Worm (Caenorhabditis elegans) whole organism, young adult: ENCODE measurements around the gene Y6E2A.4.
A peak's percentile ranks its signal among the peaks of the same experiment; 100 is the strongest.

Experiments
- B0261.1 ChIP-seq: sonication (generic microtip); optimal IDR thresholded peaks from 2 replicates; lab custom pipeline; 2016; ENCODE audit warnings: mild to moderate bottlenecking, missing genetic modification characterization, moderate library complexity, missing compliant biosample characterization
- C06A6.2 ChIP-seq: fragments of 200-800 bp; sonication (Bioruptor generic); conservative IDR thresholded peaks from 2 replicates; pipeline ENCODE4 v1.3.6; 2022; ENCODE audit warnings: missing genetic modification characterization, missing compliant biosample characterization
- C17E4.6 ChIP-seq: fragments of 200-800 bp; sonication (Bioruptor generic); IDR thresholded peaks from 2 replicates; pipeline ENCODE4 v1.3.6; 2022; ENCODE audit warnings: missing genetic modification reagents, missing genetic modification characterization, missing compliant biosample characterization
- D2030.7 ChIP-seq: fragments of 200-800 bp; sonication (Bioruptor generic); IDR thresholded peaks from 2 replicates; pipeline ENCODE4 v1.3.6; 2022; ENCODE audit warnings: missing genetic modification reagents, missing genetic modification characterization, missing compliant biosample characterization
- F23B12.7 ChIP-seq: sonication (generic microtip); optimal IDR thresholded peaks from 2 replicates; lab custom pipeline; 2017; ENCODE audit warnings: missing genetic modification characterization, mild to moderate bottlenecking, missing compliant biosample characterization, antibody characterized with exemption, moderate library complexity; ENCODE audit not compliant: insufficient read depth
- F33H1.4 ChIP-seq: fragments of 200-800 bp; sonication (Bioruptor generic); IDR thresholded peaks from 2 replicates; pipeline ENCODE4 v1.3.6; 2022; ENCODE audit warnings: missing genetic modification reagents, missing genetic modification characterization, missing compliant biosample characterization
- F39B2.1 ChIP-seq: fragments of 200-800 bp; sonication (Bioruptor generic); IDR thresholded peaks from 2 replicates; pipeline ENCODE4 v1.3.6; 2022; ENCODE audit warnings: missing genetic modification reagents, missing genetic modification characterization, missing compliant biosample characterization
- F49E8.2 ChIP-seq: sonication (generic microtip); optimal IDR thresholded peaks from 3 replicates; lab custom pipeline; 2017; ENCODE audit warnings: missing genetic modification characterization, mild to moderate bottlenecking, missing compliant biosample characterization, antibody characterized with exemption, moderate library complexity; ENCODE audit not compliant: insufficient read depth
- F57A8.1 ChIP-seq: fragments of 200-800 bp; sonication (Bioruptor generic); optimal IDR thresholded peaks from 2 replicates; lab custom pipeline; 2018; ENCODE audit warnings: mild to moderate bottlenecking, missing genetic modification characterization, moderate library complexity, missing compliant biosample characterization
- K12H6.12 ChIP-seq: fragments of 200-800 bp; sonication (Bioruptor generic); optimal IDR thresholded peaks from 2 replicates; lab custom pipeline; 2018; ENCODE audit warnings: mild to moderate bottlenecking, missing genetic modification characterization, missing compliant biosample characterization
- Y53F4B.3 ChIP-seq: fragments of 200-800 bp; sonication (Bioruptor generic); IDR thresholded peaks from 2 replicates; pipeline ENCODE4 v1.3.6; 2022; ENCODE audit warnings: missing genetic modification reagents, missing genetic modification characterization, missing compliant biosample characterization
- Y56A3A.18 ChIP-seq: fragments of 200-800 bp; sonication (Bioruptor generic); IDR thresholded peaks from 2 replicates; pipeline ENCODE4 v1.3.6; 2022; ENCODE audit warnings: missing genetic modification reagents, missing genetic modification characterization, missing compliant biosample characterization
- atf-7 ChIP-seq: sonication (generic microtip); optimal IDR thresholded peaks from 2 replicates; lab custom pipeline; 2017; ENCODE audit warnings: mild to moderate bottlenecking, missing genetic modification characterization, missing compliant biosample characterization
- attf-3 ChIP-seq: fragments of 200-800 bp; sonication (Bioruptor generic); conservative IDR thresholded peaks from 2 replicates; pipeline ENCODE4 v1.3.6; 2022; ENCODE audit warnings: missing genetic modification reagents, missing genetic modification characterization, missing compliant biosample characterization
- attf-6 ChIP-seq: fragments of 200-800 bp; sonication (Bioruptor generic); IDR thresholded peaks from 2 replicates; pipeline ENCODE4 v1.3.6; 2022; ENCODE audit warnings: missing genetic modification reagents, missing genetic modification characterization, missing compliant biosample characterization
- ccch-3 ChIP-seq: fragments of 200-800 bp; sonication (Bioruptor generic); optimal IDR thresholded peaks from 2 replicates; lab custom pipeline; 2018; ENCODE audit warnings: mild to moderate bottlenecking, missing genetic modification characterization, missing compliant biosample characterization
- ceh-58 ChIP-seq: fragments of 200-800 bp; sonication (Bioruptor generic); IDR thresholded peaks from 2 replicates; pipeline ENCODE4 v1.3.6; 2022; ENCODE audit warnings: missing genetic modification characterization, missing compliant biosample characterization
- ceh-91 ChIP-seq: fragments of 200-800 bp; sonication (Bioruptor generic); IDR thresholded peaks from 2 replicates; pipeline ENCODE4 v1.3.6; 2022; ENCODE audit warnings: missing genetic modification reagents, missing genetic modification characterization, missing compliant biosample characterization
- dox-1 ChIP-seq: fragments of 200-800 bp; sonication (Bioruptor generic); IDR thresholded peaks from 2 replicates; pipeline ENCODE4 v1.3.6; 2022; ENCODE audit warnings: missing genetic modification reagents, missing genetic modification characterization, missing compliant biosample characterization
- egl-18 ChIP-seq: fragments of 200-800 bp; sonication (Bioruptor generic); IDR thresholded peaks from 2 replicates; pipeline ENCODE4 v1.3.6; 2022; ENCODE audit warnings: missing genetic modification reagents, missing genetic modification characterization, missing compliant biosample characterization
- egl-44 ChIP-seq: fragments of 200-800 bp; sonication (Bioruptor generic); IDR thresholded peaks from 2 replicates; pipeline ENCODE4 v1.3.6; 2022; ENCODE audit warnings: missing genetic modification reagents, missing genetic modification characterization, missing compliant biosample characterization
- gei-17 ChIP-seq: fragments of 200-800 bp; sonication (Bioruptor generic); optimal IDR thresholded peaks from 2 replicates; lab custom pipeline; 2018; ENCODE audit warnings: mild to moderate bottlenecking, missing genetic modification characterization, missing compliant biosample characterization
- hlh-12 ChIP-seq: sonication (generic microtip); optimal IDR thresholded peaks from 2 replicates; lab custom pipeline; 2016; ENCODE audit warnings: missing genetic modification characterization, missing compliant biosample characterization
- hmg-20 ChIP-seq: fragments of 200-800 bp; sonication (Bioruptor generic); IDR thresholded peaks from 2 replicates; pipeline ENCODE4 v1.3.6; 2022; ENCODE audit warnings: missing genetic modification reagents, missing genetic modification characterization, missing compliant biosample characterization
- hrde-1 ChIP-seq: sonication (generic microtip); optimal IDR thresholded peaks from 2 replicates; lab custom pipeline; 2016; ENCODE audit warnings: missing genetic modification characterization, mild to moderate bottlenecking, missing compliant biosample characterization, moderate library complexity, missing genotype, missing genetic modification reagents, borderline replicate concordance
- hsf-1 ChIP-seq: fragments of 200-800 bp; sonication (Bioruptor generic); IDR thresholded peaks from 2 replicates; pipeline ENCODE4 v1.3.6; 2022; ENCODE audit warnings: missing genetic modification reagents, missing genetic modification characterization, missing compliant biosample characterization
- lag-1 ChIP-seq: fragments of 200-800 bp; sonication (Bioruptor generic); IDR thresholded peaks from 2 replicates; pipeline ENCODE4 v1.3.6; 2022; ENCODE audit warnings: missing genetic modification reagents, missing genetic modification characterization, missing compliant biosample characterization
- let-607 ChIP-seq, 2 experiments: fragments of 200-800 bp in 1 of 2; sonication (Bioruptor generic) in 1 of 2; sonication (generic microtip) in 1 of 2; optimal IDR thresholded peaks; 2 replicates each; lab custom pipeline; 2016 to 2018; ENCODE audit warnings: mild to moderate bottlenecking in 2 of 2, missing compliant biosample characterization in 2 of 2, missing genetic modification characterization in 2 of 2, moderate library complexity in 2 of 2, missing genotype in 1 of 2
- lin-35 ChIP-seq, 3 experiments: fragments of 150-350 bp in 2 of 3; sonication (generic microtip) in 1 of 3; optimal IDR thresholded peaks; 2 replicates each; lab custom pipeline; 2014 to 2018; ENCODE audit warnings: missing biosample characterization in 3 of 3, missing genetic modification characterization in 3 of 3, missing genetic modification reagents in 3 of 3
- lin-40 ChIP-seq: sonication (generic microtip); optimal IDR thresholded peaks from 2 replicates; lab custom pipeline; 2016; ENCODE audit warnings: missing genetic modification characterization, mild to moderate bottlenecking, missing compliant biosample characterization, missing genotype, missing genetic modification reagents
- lir-1 ChIP-seq: fragments of 200-800 bp; sonication (Bioruptor generic); conservative IDR thresholded peaks from 2 replicates; pipeline ENCODE4 v1.3.6; 2022; ENCODE audit warnings: missing genetic modification reagents, missing genetic modification characterization, missing compliant biosample characterization
- lsy-27 ChIP-seq: sonication (generic microtip); optimal IDR thresholded peaks from 2 replicates; lab custom pipeline; 2017; ENCODE audit warnings: missing genetic modification characterization, mild to moderate bottlenecking, missing compliant biosample characterization, antibody characterized with exemption, missing genotype, borderline replicate concordance; ENCODE audit not compliant: insufficient read depth
- madf-3 ChIP-seq: fragments of 200-800 bp; sonication (Bioruptor generic); IDR thresholded peaks from 2 replicates; pipeline ENCODE4 v1.3.6; 2022; ENCODE audit warnings: missing genetic modification reagents, missing genetic modification characterization, missing compliant biosample characterization
- madf-6 ChIP-seq: fragments of 200-800 bp; sonication (Bioruptor generic); IDR thresholded peaks from 2 replicates; pipeline ENCODE4 v1.3.6; 2022; ENCODE audit warnings: missing genetic modification reagents, missing genetic modification characterization, missing compliant biosample characterization
- madf-8 ChIP-seq: fragments of 200-800 bp; sonication (Bioruptor generic); conservative IDR thresholded peaks from 2 replicates; pipeline ENCODE4 v1.3.6; 2022; ENCODE audit warnings: missing genetic modification reagents, missing genetic modification characterization, missing compliant biosample characterization
- mes-4 ChIP-seq: sonication (generic microtip); optimal IDR thresholded peaks from 2 replicates; lab custom pipeline; 2016; ENCODE audit warnings: missing genotype, missing genetic modification characterization, missing compliant biosample characterization
- nhr-80 ChIP-seq: sonication (generic microtip); optimal IDR thresholded peaks from 2 replicates; lab custom pipeline; 2016; ENCODE audit warnings: missing genetic modification characterization, missing compliant biosample characterization
- pha-4 ChIP-seq: fragments of 150-350 bp; sonication (generic microtip); optimal IDR thresholded peaks from 2 replicates; lab custom pipeline; 2014; ENCODE audit warnings: missing biosample characterization, missing genetic modification reagents, missing genetic modification characterization
- rcor-1 ChIP-seq: fragments of 200-800 bp; sonication (Bioruptor generic); IDR thresholded peaks from 2 replicates; pipeline ENCODE4 v1.3.6; 2022; ENCODE audit warnings: missing genetic modification reagents, missing genetic modification characterization, missing compliant biosample characterization
- snpc-3.4 ChIP-seq: sonication (generic microtip); optimal IDR thresholded peaks from 2 replicates; lab custom pipeline; 2017; ENCODE audit warnings: missing genetic modification characterization, mild to moderate bottlenecking, missing compliant biosample characterization, antibody characterized with exemption, moderate library complexity, missing genotype, missing genetic modification reagents
- tbx-9 ChIP-seq: sonication (generic microtip); optimal IDR thresholded peaks from 2 replicates; lab custom pipeline; 2016; ENCODE audit warnings: borderline replicate concordance, missing genetic modification characterization, inconsistent platforms, missing compliant biosample characterization
- zfh-2 ChIP-seq: fragments of 200-800 bp; sonication (Bioruptor generic); conservative IDR thresholded peaks from 2 replicates; pipeline ENCODE4 v1.3.6; 2022; ENCODE audit warnings: missing genetic modification reagents, missing genetic modification characterization, missing compliant biosample characterization
- zim-3 ChIP-seq: sonication (generic microtip); optimal IDR thresholded peaks from 2 replicates; lab custom pipeline; 2017; ENCODE audit warnings: mild to moderate bottlenecking, missing genetic modification characterization, moderate library complexity, missing compliant biosample characterization
- ztf-18 ChIP-seq: sonication (generic microtip); optimal IDR thresholded peaks from 2 replicates; lab custom pipeline; 2016; ENCODE audit warnings: missing genotype, mild to moderate bottlenecking, missing genetic modification characterization, missing compliant biosample characterization
- ztf-25 ChIP-seq: fragments of 200-800 bp; sonication (Bioruptor generic); IDR thresholded peaks from 2 replicates; pipeline ENCODE4 v1.3.6; 2022; ENCODE audit warnings: missing genetic modification reagents, missing genetic modification characterization, missing compliant biosample characterization
- ztf-28 ChIP-seq: fragments of 200-800 bp; sonication (Bioruptor generic); IDR thresholded peaks from 2 replicates; pipeline ENCODE4 v1.3.6; 2022; ENCODE audit warnings: missing genetic modification reagents, missing genetic modification characterization, missing compliant biosample characterization
- ztf-6 ChIP-seq: fragments of 200-800 bp; sonication (Bioruptor generic); IDR thresholded peaks from 2 replicates; pipeline ENCODE4 v1.3.6; 2022; ENCODE audit warnings: missing genetic modification reagents, missing genetic modification characterization, missing compliant biosample characterization

Gene Y6E2A.4

ce11 chrV:15766122-15766594 lies 49.6 kb upstream of the Y6E2A.4 start, which contains the start of the genes haf-3 and F57A10.2 (continued):
- TF ChIP-seq F33H1.4 (GFP tag; lab: Robert Waterston, UW) (peak; percentile 68), tbx-9 (tag; lab: Kevin White, UChicago) (no peak), Y56A3A.18 (GFP tag; lab: Robert Waterston, UW) (peak; percentile 71), lin-40 (tag; lab: Kevin White, UChicago) (peak; percentile 93), K12H6.12 (tag; lab: Kevin White, UChicago) (peak; percentile 60), F57A8.1 (GFP tag; lab: Kevin White, UChicago) (no peak), ccch-3 (no peak), C06A6.2 (GFP tag; lab: Robert Waterston, UW) (peak; percentile 75), ztf-18 (tag; lab: Kevin White, UChicago) (peak; percentile 98), atf-7 (tag; lab: Kevin White, UChicago) (peak; percentile 55), hrde-1 (tag; lab: Kevin White, UChicago) (no peak), hlh-12 (tag; lab: Kevin White, UChicago) (no peak), ztf-25 (GFP tag; lab: Robert Waterston, UW) (no peak), snpc-3.4 (tag; lab: Kevin White, UChicago) (peak; percentile 83), F49E8.2 (tag; lab: Kevin White, UChicago) (peak; percentile 35), madf-8 (GFP tag; lab: Robert Waterston, UW) (peak; percentile 62), zim-3 (tag; lab: Kevin White, UChicago) (no peak), egl-44 (GFP tag; lab: Robert Waterston, UW) (no peak), ceh-58 (GFP tag; lab: Robert Waterston, UW) (no peak), lir-1 (GFP tag; lab: Robert Waterston, UW) (peak; percentile 65; the same call in 1 of the 2 replicates), F23B12.7 (peak; percentile 86), madf-6 (GFP tag; lab: Robert Waterston, UW) (peak; percentile 85), D2030.7 (GFP tag; lab: Robert Waterston, UW) (peak; percentile 83), lsy-27 (tag; lab: Kevin White, UChicago) (no peak), pha-4 (tag; lab: Kevin White, UChicago) (peak; percentile 86), zfh-2 (no peak), egl-18 (GFP tag; lab: Robert Waterston, UW) (no peak), attf-6 (GFP tag; lab: Robert Waterston, UW) (peak; percentile 84), F39B2.1 (GFP tag; lab: Robert Waterston, UW) (0 out of 2 replicates have a peak, but pooled peaks have one; percentile 45), hsf-1 (GFP tag; lab: Robert Waterston, UW) (peak; percentile 82), C17E4.6 (GFP tag; lab: Robert Waterston, UW) (no peak), lin-35 (GFP tag; optimal IDR thresholded peaks at IDR 0.05; lab: Kevin White, UChicago) (peak; percentile 81 to 97 (median 92)), Y53F4B.3 (no peak), rcor-1 (GFP tag; lab: Robert Waterston, UW) (peak; percentile 90), gei-17 (GFP tag; lab: Kevin White, UChicago) (peak; percentile 48), ceh-91 (GFP tag; lab: Robert Waterston, UW) (peak; percentile 67), attf-3 (GFP tag; lab: Robert Waterston, UW) (peak; percentile 70), dox-1 (peak; percentile 93), B0261.1 (peak; percentile 34), madf-3 (GFP tag; lab: Robert Waterston, UW) (peak; percentile 81; the same call in 1 of the 2 replicates), let-607 (tag; optimal IDR thresholded peaks at IDR 0.05; lab: Kevin White, UChicago) (peak in 1 of 2 experiments; percentile 71), ztf-28 (GFP tag; lab: Robert Waterston, UW) (no peak), mes-4 (tag; lab: Kevin White, UChicago) (no peak), nhr-80 (peak; percentile 28), lag-1 (no peak), ztf-6 (GFP tag; lab: Robert Waterston, UW) (no peak), hmg-20 (GFP tag; lab: Robert Waterston, UW) (peak; percentile 75; the same call in 1 of the 2 replicates)
